Fruit fly (Drosophila melanogaster): ENCODE results near the gene CG14518.

The CG14518 gene

DNA sequence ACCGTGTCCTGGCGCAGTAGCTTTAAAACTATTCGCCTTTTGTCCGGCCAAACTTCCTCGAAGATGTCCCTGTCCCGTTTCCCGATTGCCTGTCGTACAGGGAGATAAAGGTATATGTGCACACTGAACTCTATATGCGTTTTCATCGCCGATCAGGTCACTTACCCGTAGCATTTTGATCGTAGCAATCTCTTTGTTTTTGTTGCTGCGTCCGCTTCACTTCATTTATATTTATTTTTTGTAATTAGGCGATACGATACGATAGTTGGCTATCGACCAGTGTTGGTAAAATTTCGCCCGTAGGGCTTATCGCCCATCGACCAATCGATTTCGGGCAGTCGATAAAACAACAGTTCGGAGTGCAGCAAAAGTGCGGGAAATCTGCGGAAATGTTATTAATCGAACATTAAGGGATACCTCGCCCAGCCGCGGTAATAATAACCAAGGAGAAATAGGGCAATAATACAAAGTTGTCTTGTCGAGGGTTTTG, 38.0 kb downstream of the CG14518 start, which contains the start of the genes Cul5 and Bicra (continued):
- TF ChIP-seq wdn (GFP tag; IDR thresholded peaks at IDR 0.05) = no peak

DNA sequence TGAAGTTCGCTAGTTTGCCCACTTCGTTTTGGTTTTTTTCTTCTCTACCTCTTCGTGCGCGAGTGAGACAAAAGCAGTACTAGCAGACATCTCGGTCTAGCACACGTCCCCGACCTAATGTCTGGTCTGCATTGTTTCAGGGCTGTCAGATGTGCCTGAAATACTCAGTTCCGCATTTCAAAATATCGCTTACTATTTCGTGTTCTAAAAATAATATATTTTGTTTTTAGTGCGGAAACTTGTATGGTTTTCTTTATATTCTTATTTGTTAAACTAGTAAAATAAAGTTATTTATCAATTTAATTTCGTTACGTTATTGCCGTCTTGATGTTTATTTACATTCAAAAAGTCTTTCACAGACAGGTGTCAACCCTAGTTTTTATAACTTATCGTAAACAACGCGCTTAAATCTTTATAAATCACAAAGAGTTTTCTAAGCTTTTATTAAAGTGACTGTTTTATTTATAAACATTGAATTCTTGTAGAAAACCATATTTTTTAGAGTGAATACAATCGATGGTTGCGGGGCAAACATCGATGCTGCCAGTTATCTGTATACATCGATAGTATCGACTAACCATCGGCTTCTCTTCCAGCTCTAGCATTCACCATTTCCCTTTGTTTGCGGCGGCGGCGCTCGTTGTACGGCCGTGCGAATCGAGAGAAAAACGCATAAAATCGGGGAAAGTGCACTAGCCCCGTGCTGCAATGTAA, 38.6 kb downstream of the CG14518 start:
- TF ChIP-seq CG4730 (GFP tag; IDR thresholded peaks at IDR 0.05) (no peak), CG12744 (GFP tag; optimal IDR thresholded peaks at IDR 0.05) (peak; percentile 2), dmrt99B (tag; optimal IDR thresholded peaks at IDR 0.05) (peak; percentile 74), CG6689 (GFP tag; IDR thresholded peaks at IDR 0.05) (no peak), CG9727 (GFP tag; optimal IDR thresholded peaks at IDR 0.05) (peak; percentile 83), Rfx (GFP tag; IDR thresholded peaks at IDR 0.05) (no peak), CG30020 (tag; optimal IDR thresholded peaks at IDR 0.05) (peak; percentile 36), BtbVII (GFP tag; optimal IDR thresholded peaks at IDR 0.05) (peak; percentile 62), CG2889 (GFP tag; IDR thresholded peaks at IDR 0.05) (no peak), lola (GFP tag; optimal IDR thresholded peaks at IDR 0.05) (peak in 1 of 3 experiments; percentile 76), CG1792 (GFP tag; optimal IDR thresholded peaks at IDR 0.05) (peak; percentile 25), CG10366 (GFP tag; IDR thresholded peaks at IDR 0.05) (no peak), kni (GFP tag; optimal IDR thresholded peaks at IDR 0.05) (no peak), az2 (GFP tag; optimal IDR thresholded peaks at IDR 0.05) (peak; percentile 57), Max (GFP tag; optimal IDR thresholded peaks at IDR 0.05) (peak; percentile 45), Myb (GFP tag; optimal IDR thresholded peaks at IDR 0.05) (peak; percentile 33), trh (GFP tag; optimal IDR thresholded peaks at IDR 0.05) (no peak), Fer1 (GFP tag; optimal IDR thresholded peaks at IDR 0.05) (peak; percentile 61), zen2 (GFP tag; IDR thresholded peaks at IDR 0.05; ENCODE audit: partially characterized antibody) (no peak), Doc3 (GFP tag; IDR thresholded peaks at IDR 0.05; ENCODE audit: partially characterized antibody) (no peak), onecut (GFP tag; IDR thresholded peaks at IDR 0.05) (no peak; the same call in 1 of the 2 replicates), Optix (GFP tag; IDR thresholded peaks at IDR 0.05) (no peak), tgo (GFP tag; IDR thresholded peaks at IDR 0.05) (no peak), CG14860 (GFP tag; IDR thresholded peaks at IDR 0.05; ENCODE audit: partially characterized antibody) (no peak), HLH54F (GFP tag; optimal IDR thresholded peaks at IDR 0.05) (peak; percentile 18), psq (GFP tag; optimal IDR thresholded peaks at IDR 0.05) (peak; percentile 3), CG9817 (tag; optimal IDR thresholded peaks at IDR 0.05) (peak; percentile 85), CG3163 (GFP tag; optimal IDR thresholded peaks at IDR 0.05) (peak; percentile 24), kah (GFP tag; optimal IDR thresholded peaks at IDR 0.05) (peak; percentile 25), z (GFP tag; IDR thresholded peaks at IDR 0.05) (no peak), D (optimal IDR thresholded peaks at IDR 0.05) (no peak), D (GFP tag; optimal IDR thresholded peaks at IDR 0.05) (peak; percentile 55), CG1529 (GFP tag; optimal IDR thresholded peaks at IDR 0.05) (peak; percentile 45), CG10274 (GFP tag; optimal IDR thresholded peaks at IDR 0.05) (peak; percentile 21), slbo (GFP tag; IDR thresholded peaks at IDR 0.05) (no peak), phol (tag; optimal IDR thresholded peaks at IDR 0.05) (peak; percentile 84), Ets97D (GFP tag; optimal IDR thresholded peaks at IDR 0.05) (peak; percentile 86), CG4282 (GFP tag; optimal IDR thresholded peaks at IDR 0.05) (peak; percentile 23), CG12391 (tag; optimal IDR thresholded peaks at IDR 0.05) (peak; percentile 86), CG18764 (GFP tag; optimal IDR thresholded peaks at IDR 0.05) (no peak), CG12299 (tag; optimal IDR thresholded peaks at IDR 0.05) (peak; percentile 66), lov (optimal IDR thresholded peaks at IDR 0.05) (no peak), lov (GFP tag; IDR thresholded peaks at IDR 0.05) (no peak), Med (GFP tag) (peak; percentile 89), Antp (GFP tag; optimal IDR thresholded peaks at IDR 0.05) (peak; percentile 17), CG6854 (GFP tag; optimal IDR thresholded peaks at IDR 0.05) (no peak), CG11093 (GFP tag; IDR thresholded peaks at IDR 0.05) (no peak)

Data from whole organism, embryonic.